Worm (Caenorhabditis elegans) whole organism, late embryonic: ENCODE results near the gene Y49E10.21.

Source experiments
- ama-1 ChIP-seq: fragments of 150-350 bp; optimal IDR thresholded peaks from 2 replicates; lab custom pipeline; 2014
- ceh-22 ChIP-seq: sonication (generic microtip); optimal IDR thresholded peaks from 2 replicates; lab custom pipeline; 2017; ENCODE audit warnings: missing biosample characterization, missing genetic modification characterization
- ceh-6 ChIP-seq: fragments of 200-800 bp; sonication (Bioruptor generic); optimal IDR thresholded peaks from 2 replicates; lab custom pipeline; 2018; ENCODE audit warnings: mild to moderate bottlenecking, missing genetic modification characterization, missing compliant biosample characterization
- dve-1 ChIP-seq: sonication (generic microtip); optimal IDR thresholded peaks from 2 replicates; lab custom pipeline; 2017; ENCODE audit warnings: antibody characterized with exemption, mild to moderate bottlenecking, missing genetic modification characterization, missing compliant biosample characterization
- fkh-10 ChIP-seq: fragments of 150-350 bp; optimal IDR thresholded peaks from 2 replicates; lab custom pipeline; 2014; ENCODE audit warnings: missing biosample characterization, missing genetic modification reagents, missing genetic modification characterization
- lin-11 ChIP-seq: fragments of 200-800 bp; sonication (Bioruptor generic); optimal IDR thresholded peaks from 2 replicates; lab custom pipeline; 2018; ENCODE audit warnings: mild to moderate bottlenecking, missing genetic modification characterization, missing compliant biosample characterization
- madf-2 ChIP-seq: sonication (generic microtip); optimal IDR thresholded peaks from 2 replicates; lab custom pipeline; 2017; ENCODE audit warnings: missing genetic modification characterization, missing compliant biosample characterization
- nhr-11 ChIP-seq: fragments of 150-350 bp; optimal IDR thresholded peaks from 2 replicates; lab custom pipeline; 2014; ENCODE audit warnings: missing biosample characterization, missing genetic modification characterization
- npax-4 ChIP-seq: sonication (generic microtip); optimal IDR thresholded peaks from 2 replicates; lab custom pipeline; 2016; ENCODE audit warnings: missing genetic modification characterization, missing compliant biosample characterization
- pha-4 ChIP-seq: fragments of 150-350 bp; optimal IDR thresholded peaks from 2 replicates; lab custom pipeline; 2018; ENCODE audit warnings: missing biosample characterization, missing genetic modification reagents, missing genetic modification characterization

DNA sequence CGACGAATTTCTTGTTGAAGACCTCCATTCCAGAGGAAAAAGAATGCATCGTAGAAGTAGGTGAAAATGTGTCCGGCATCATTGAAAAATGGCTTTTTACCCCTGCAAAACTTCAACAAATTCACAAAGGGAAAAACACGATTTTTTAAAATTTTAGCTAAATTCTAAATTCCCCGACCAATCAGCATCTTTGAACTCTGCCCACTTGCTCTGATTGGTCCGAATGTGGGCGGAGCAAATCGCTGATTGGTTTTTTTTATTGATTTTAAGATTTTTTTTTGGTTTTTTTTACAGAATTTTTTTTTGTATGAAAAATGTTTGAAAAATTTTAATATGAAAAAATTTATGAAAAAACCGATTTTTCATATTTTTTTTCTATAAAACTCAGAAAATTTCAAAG lies 13.5 kb upstream of the Y49E10.21 start:
- no peak for TF ChIP-seq npax-4
- TF ChIP-seq dve-1: no peak
- no peak for TF ChIP-seq fkh-10
- TF ChIP-seq ceh-6: no peak
- no peak for TF ChIP-seq lin-11 (tag; lab: Kevin White, UChicago)
- no peak for TF ChIP-seq ceh-22
- TF ChIP-seq pha-4: no peak
- no peak for TF ChIP-seq ama-1 (lab: Kevin White, UChicago)
- no peak for TF ChIP-seq nhr-11 (tag; lab: Kevin White, UChicago)
- TF ChIP-seq madf-2 (tag; lab: Kevin White, UChicago): no peak
